Worm (Caenorhabditis elegans): ENCODE measurements around the gene ZC513.2.

- TF ChIP-seq nhr-28 (tag; optimal IDR thresholded peaks at IDR 0.05) (no peak), nhr-10 (tag; optimal IDR thresholded peaks at IDR 0.05) (no peak), Y105C5A.15 (GFP tag; IDR thresholded peaks at IDR 0.05) (no peak)
Observed at ce11 chrV:8104473-8104872, 50.2 kb downstream of the ZC513.2 start, which contains the start of gene srlf-16.

Data from whole organism, L4 larva.